Fruit fly (Drosophila melanogaster): Measurements from ENCODE around the gene CG33965.
"Not testable (repeated sequence)": the region's sequence is repeated elsewhere in the genome, so short reads cannot be mapped to it uniquely, and the experiment has no call there.

- TF ChIP-seq CTCF (GFP tag; optimal IDR thresholded peaks at IDR 0.05); nau (GFP tag; optimal IDR thresholded peaks at IDR 0.05); CG17612 (GFP tag; IDR thresholded peaks at IDR 0.05); CG2120 (GFP tag; optimal IDR thresholded peaks at IDR 0.05); CG8478 (optimal IDR thresholded peaks at IDR 0.05); Dfd (GFP tag; optimal IDR thresholded peaks at IDR 0.05); pum (GFP tag; optimal IDR thresholded peaks at IDR 0.05); CG2129 (GFP tag; IDR thresholded peaks at IDR 0.05; ENCODE audit: partially characterized antibody); CG4424 (GFP tag; optimal IDR thresholded peaks at IDR 0.05); CG10209 (GFP tag; optimal IDR thresholded peaks at IDR 0.05); HmgD (GFP tag; optimal IDR thresholded peaks at IDR 0.05); CG3407 (GFP tag; optimal IDR thresholded peaks at IDR 0.05); pita (GFP tag; optimal IDR thresholded peaks at IDR 0.05): not testable (repeated sequence)
Observed at dm6 chr3L:1246823-1247222, 14.1 kb downstream of the CG33965 start, which contains the start of gene CG32318.
